Fruit fly (Drosophila melanogaster) whole organism, adult: Measurements from ENCODE around the gene chic.

Experiments used
- CG11617 ChIP-seq: fragments of 200-800 bp; sonication (Bioruptor generic); optimal IDR thresholded peaks from 2 replicates; lab custom pipeline; 2017; ENCODE audit warnings: mild to moderate bottlenecking, missing biosample characterization, missing genetic modification reagents, missing genetic modification characterization
- CG14711 ChIP-seq: fragments of 200-800 bp; sonication (Bioruptor generic); optimal IDR thresholded peaks from 2 replicates; lab custom pipeline; 2018; ENCODE audit warnings: missing biosample characterization, mild to moderate bottlenecking, missing genetic modification characterization, moderate library complexity
- CG1620 ChIP-seq: fragments of 200-800 bp; sonication (Bioruptor generic); optimal IDR thresholded peaks from 2 replicates; lab custom pipeline; 2016; ENCODE audit warnings: missing biosample characterization, missing genetic modification characterization
- CG33017 ChIP-seq: fragments of 200-800 bp; sonication (Bioruptor generic); optimal IDR thresholded peaks from 2 replicates; lab custom pipeline; 2018; ENCODE audit warnings: missing biosample characterization, mild to moderate bottlenecking, missing genetic modification characterization, moderate library complexity
- CG7045 ChIP-seq: fragments of 200-800 bp; sonication (Bioruptor generic); optimal IDR thresholded peaks from 2 replicates; lab custom pipeline; 2017; ENCODE audit warnings: missing biosample characterization, mild to moderate bottlenecking, missing genetic modification characterization
- Clk ChIP-seq: fragments of 200-800 bp; sonication (Bioruptor generic); optimal IDR thresholded peaks from 2 replicates; lab custom pipeline; 2017; ENCODE audit warnings: missing biosample characterization, missing genetic modification characterization
- Crg-1 ChIP-seq: fragments of 200-800 bp; sonication (Bioruptor generic); optimal IDR thresholded peaks from 2 replicates; lab custom pipeline; 2016; ENCODE audit warnings: missing biosample characterization, missing genetic modification characterization
- Hr96 ChIP-seq: fragments of 200-800 bp; sonication (Bioruptor generic); optimal IDR thresholded peaks from 2 replicates; lab custom pipeline; 2016; ENCODE audit warnings: missing biosample characterization, missing genetic modification characterization
- bab1 ChIP-seq: fragments of 200-800 bp; sonication (Bioruptor generic); optimal IDR thresholded peaks from 3 replicates; lab custom pipeline; 2019; ENCODE audit warnings: missing biosample characterization, mild to moderate bottlenecking, missing genetic modification characterization, moderate library complexity
- ovo ChIP-seq: fragments of 200-800 bp; sonication (Bioruptor generic); optimal IDR thresholded peaks from 2 replicates; lab custom pipeline; 2016; ENCODE audit warnings: missing biosample characterization, missing genetic modification characterization
- tj ChIP-seq: fragments of 200-800 bp; sonication (Bioruptor generic); optimal IDR thresholded peaks from 3 replicates; lab custom pipeline; 2017; ENCODE audit warnings: missing biosample characterization, mild to moderate bottlenecking, missing genetic modification characterization, moderate library complexity

DNA sequence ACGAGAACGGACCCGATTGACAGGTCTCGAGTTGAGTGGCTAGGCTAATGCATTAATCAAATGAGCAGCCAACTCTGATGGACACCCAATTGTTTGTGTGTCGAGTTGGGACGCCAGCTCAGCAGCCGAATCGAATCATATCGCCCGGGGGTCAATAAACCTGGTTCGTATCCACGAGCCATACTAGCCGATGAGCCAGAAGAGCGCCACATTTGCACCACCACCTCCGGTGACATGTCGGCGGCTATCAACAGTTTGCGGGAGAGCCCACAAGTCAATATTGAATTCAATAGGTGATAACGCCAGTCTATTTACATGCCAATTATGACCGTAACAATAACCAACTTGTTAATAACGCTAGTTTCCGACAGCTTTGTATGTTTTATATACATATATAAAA lies 6.7 kb downstream of the chic start:
- peak; percentile 85 for TF ChIP-seq Crg-1 (GFP tag; lab: Kevin White, UChicago)
- peak; percentile 52 for TF ChIP-seq CG14711
- TF ChIP-seq Clk = peak; percentile 59
- no peak for TF ChIP-seq bab1 (GFP tag; lab: Kevin White, UChicago)
- peak; percentile 17 for TF ChIP-seq CG33017 (tag; lab: Kevin White, UChicago)
- peak; percentile 47 for TF ChIP-seq CG11617 (GFP tag; lab: Kevin White, UChicago)
- peak; percentile 4 for TF ChIP-seq tj (GFP tag; lab: Kevin White, UChicago)
- TF ChIP-seq CG1620 = peak; percentile 41
- TF ChIP-seq CG7045 = peak; percentile 73
- TF ChIP-seq Hr96 (GFP tag; lab: Kevin White, UChicago) = no peak
- TF ChIP-seq ovo = peak; percentile 79
